Worm (Caenorhabditis elegans): ENCODE measurements around the gene R04A9.1.

The R04A9.1 gene

DNA sequence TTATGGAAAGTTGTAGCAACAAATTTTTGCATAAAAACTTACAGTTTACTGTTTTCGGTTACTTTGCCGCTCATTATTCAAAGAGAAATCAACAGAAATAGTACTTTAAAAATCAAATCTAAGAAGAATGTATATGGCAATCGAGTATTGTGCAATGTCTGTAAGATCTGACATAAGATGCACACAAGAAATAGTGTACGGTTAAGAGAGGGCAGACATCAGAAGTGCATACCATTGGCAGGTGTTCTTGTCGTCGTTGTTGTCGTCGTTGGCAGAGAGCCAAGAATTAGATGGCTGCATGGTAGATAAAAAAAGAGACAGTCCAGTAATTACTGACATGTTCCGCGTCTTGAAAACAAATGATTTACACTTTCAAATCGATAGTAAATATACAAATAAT is 10.0 kb upstream of the R04A9.1 start, which contains the start of gene R04A9.7:
TSS of gene R04A9.7 (minus strand) at position 184 of the 400 bp plus-strand sequence.
- TF ChIP-seq pat-9 (tag; optimal IDR thresholded peaks at IDR 0.05) (no peak), hlh-8 (tag; optimal IDR thresholded peaks at IDR 0.05) (no peak), mec-3 (tag; optimal IDR thresholded peaks at IDR 0.05; ENCODE audit: borderline replicate concordance) (no peak), K02D7.2 (tag; optimal IDR thresholded peaks at IDR 0.05) (no peak), ztf-16 (tag; optimal IDR thresholded peaks at IDR 0.05) (no peak)

DNA sequence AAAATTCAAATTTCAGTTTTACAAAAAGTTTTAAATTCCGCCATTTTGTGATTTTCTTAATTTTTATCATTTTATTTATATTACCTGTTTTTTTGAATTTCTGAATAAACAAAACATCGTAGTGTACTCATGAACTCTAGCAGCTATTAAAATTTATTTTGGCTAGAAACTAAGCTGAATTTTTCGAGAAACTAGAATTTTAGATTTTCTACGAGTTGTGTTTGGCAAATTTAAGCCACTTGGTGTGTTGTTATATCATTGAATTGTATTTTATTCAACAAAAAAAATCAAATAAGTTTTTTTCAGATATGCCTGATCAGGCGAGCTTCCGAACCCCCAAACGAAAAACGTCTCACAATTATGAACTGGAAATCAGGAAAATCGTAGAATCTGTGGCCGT is 7.4 kb upstream of the R04A9.1 start, which contains the start of gene R04A9.6:
TSS of gene R04A9.6 (plus strand) at position 301 of the 400 bp plus-strand sequence.
- TF ChIP-seq ceh-30 (tag; optimal IDR thresholded peaks at IDR 0.05) (no peak), C38D4.7 (GFP tag; optimal IDR thresholded peaks at IDR 0.05) (no peak), pax-1 (tag; optimal IDR thresholded peaks at IDR 0.05) (no peak), unc-42 (tag; optimal IDR thresholded peaks at IDR 0.05) (no peak), nhr-232 (tag; optimal IDR thresholded peaks at IDR 0.05) (no peak), K09A11.1 (tag; optimal IDR thresholded peaks at IDR 0.05; ENCODE audit: insufficient read depth) (no peak), nhr-11 (tag; optimal IDR thresholded peaks at IDR 0.05) (no peak)

DNA sequence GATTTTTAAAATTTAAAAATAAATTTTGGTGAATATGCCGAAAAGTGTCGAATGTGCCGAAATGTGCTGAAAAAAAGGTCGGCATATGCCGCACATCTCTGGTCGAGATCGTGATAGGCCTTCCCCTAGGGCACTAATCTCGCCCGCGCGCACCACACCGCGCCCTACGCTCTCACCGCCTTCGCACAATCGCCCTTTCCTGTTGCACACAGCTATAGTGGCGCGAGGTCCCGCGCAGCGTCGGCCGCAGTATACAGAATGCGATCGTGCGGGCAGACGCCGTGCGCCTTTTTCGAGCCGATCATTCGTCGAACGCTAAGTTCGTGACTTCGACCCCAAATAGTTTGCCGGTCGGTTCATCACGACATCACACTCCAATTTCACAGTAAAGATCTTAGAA is 5.2 kb upstream of the R04A9.1 start:
- TF ChIP-seq pha-4 (tag; optimal IDR thresholded peaks at IDR 0.05) (no peak), lim-6 (tag; optimal IDR thresholded peaks at IDR 0.05) (no peak), ceh-22 (tag; optimal IDR thresholded peaks at IDR 0.05) (no peak), hlh-6 (tag; optimal IDR thresholded peaks at IDR 0.05) (no peak), unc-42 (tag; optimal IDR thresholded peaks at IDR 0.05) (no peak), ceh-14 (tag; optimal IDR thresholded peaks at IDR 0.05) (no peak), nhr-11 (tag; optimal IDR thresholded peaks at IDR 0.05) (no peak), fax-1 (tag; optimal IDR thresholded peaks at IDR 0.05) (no peak), dmd-4 (tag; optimal IDR thresholded peaks at IDR 0.05; ENCODE audit: borderline replicate concordance) (no peak), dve-1 (tag; optimal IDR thresholded peaks at IDR 0.05) (no peak), nfya-1 (tag; optimal IDR thresholded peaks at IDR 0.05) (no peak), gmeb-2 (tag; optimal IDR thresholded peaks at IDR 0.05) (no peak), npax-4 (tag; optimal IDR thresholded peaks at IDR 0.05) (no peak), pros-1 (tag; optimal IDR thresholded peaks at IDR 0.05) (no peak), ceh-6 (GFP tag; optimal IDR thresholded peaks at IDR 0.05) (no peak), C08G9.2 (tag; optimal IDR thresholded peaks at IDR 0.05) (no peak), fkh-6 (tag; optimal IDR thresholded peaks at IDR 0.05) (no peak), ceh-31 (tag; optimal IDR thresholded peaks at IDR 0.05) (no peak), madf-2 (tag; optimal IDR thresholded peaks at IDR 0.05) (no peak)

DNA sequence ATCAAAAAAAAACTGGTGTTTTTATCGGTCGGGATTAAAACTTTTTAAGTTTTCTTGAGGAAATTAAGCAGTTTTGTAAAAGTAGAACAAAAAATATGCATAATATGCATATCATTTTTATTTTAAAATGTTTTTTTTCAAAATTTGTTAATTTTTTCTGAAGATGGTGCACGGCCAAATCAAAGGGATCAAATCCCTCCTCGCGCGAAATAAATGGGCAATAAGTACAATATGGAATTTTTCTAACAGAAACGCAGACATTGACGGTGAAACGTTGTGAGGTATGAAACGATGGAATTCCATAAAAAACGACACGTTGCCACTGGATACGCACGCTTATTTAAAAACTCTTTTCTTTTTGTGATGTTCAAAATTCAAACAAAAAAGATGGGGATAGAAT is 1.7 kb upstream of the R04A9.1 start:
- no peak for TF ChIP-seq ceh-31 (tag; optimal IDR thresholded peaks at IDR 0.05)
- TF ChIP-seq sdc-2 (tag; optimal IDR thresholded peaks at IDR 0.05): peak; percentile 91
- TF ChIP-seq C08G9.2 (tag; optimal IDR thresholded peaks at IDR 0.05): no peak

DNA sequence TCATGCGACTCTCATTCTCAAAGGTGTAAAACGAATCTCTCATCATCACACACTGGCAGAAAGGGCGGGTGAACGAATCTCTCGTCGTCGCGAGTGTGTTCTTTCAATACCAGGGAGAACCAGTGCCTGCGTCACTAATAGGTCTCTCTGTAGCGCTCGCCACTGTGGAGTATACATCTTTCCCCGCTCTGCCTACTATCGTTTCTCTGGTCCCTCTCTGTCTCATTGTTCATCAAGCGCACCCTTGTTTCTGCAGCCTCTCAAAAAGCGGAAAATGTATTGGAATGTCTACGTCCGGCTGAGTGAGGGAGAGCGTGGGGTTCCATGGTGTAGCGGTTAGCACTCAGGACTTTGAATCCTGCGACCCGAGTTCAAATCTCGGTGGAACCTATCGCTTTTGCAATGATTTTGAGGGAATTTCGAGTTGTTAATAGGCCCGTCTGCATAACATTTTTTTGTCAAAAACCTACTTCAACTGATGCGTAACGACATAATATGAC is 5.4 kb downstream of the R04A9.1 start:
- TF ChIP-seq ceh-18 (tag; optimal IDR thresholded peaks at IDR 0.05): peak; percentile 96
- peak; percentile 44 for TF ChIP-seq ceh-30 (tag; optimal IDR thresholded peaks at IDR 0.05)
- TF ChIP-seq K09A11.1 (tag; optimal IDR thresholded peaks at IDR 0.05; ENCODE audit: insufficient read depth): peak; percentile 81
- TF ChIP-seq pros-1 (tag; optimal IDR thresholded peaks at IDR 0.05): peak; percentile 19
- peak; percentile 95 for TF ChIP-seq ceh-34 (tag; optimal IDR thresholded peaks at IDR 0.05)
- peak; percentile 89 for TF ChIP-seq ceh-19 (GFP tag; optimal IDR thresholded peaks at IDR 0.05)
- TF ChIP-seq npax-4 (tag; optimal IDR thresholded peaks at IDR 0.05): peak; percentile 72
- TF ChIP-seq hlh-8 (tag; optimal IDR thresholded peaks at IDR 0.05): peak; percentile 79
- TF ChIP-seq unc-86 (tag; optimal IDR thresholded peaks at IDR 0.05): peak; percentile 87
- peak; percentile 86 for TF ChIP-seq unc-3 (GFP tag; conservative IDR thresholded peaks at IDR 0.05)
- TF ChIP-seq unc-3 (tag; optimal IDR thresholded peaks at IDR 0.05): peak; percentile 75
- TF ChIP-seq pax-1 (tag; optimal IDR thresholded peaks at IDR 0.05): no peak
- TF ChIP-seq nfya-1 (tag; optimal IDR thresholded peaks at IDR 0.05): peak; percentile 84
- peak; percentile 59 for TF ChIP-seq K02D7.2 (tag; optimal IDR thresholded peaks at IDR 0.05)
- TF ChIP-seq unc-42 (tag; optimal IDR thresholded peaks at IDR 0.05): peak; percentile 76
- peak; percentile 67 for TF ChIP-seq ahr-1 (tag; optimal IDR thresholded peaks at IDR 0.05)
- peak; percentile 84 for TF ChIP-seq C38D4.7 (GFP tag; optimal IDR thresholded peaks at IDR 0.05)
- peak; percentile 85 for TF ChIP-seq ceh-14 (tag; optimal IDR thresholded peaks at IDR 0.05)
- peak; percentile 39 for TF ChIP-seq hlh-30 (tag; optimal IDR thresholded peaks at IDR 0.05; ENCODE audit: insufficient read depth)
- peak; percentile 79 for TF ChIP-seq ttx-3 (tag; optimal IDR thresholded peaks at IDR 0.05)
- peak; percentile 1 for TF ChIP-seq unc-55 (GFP tag; optimal IDR thresholded peaks at IDR 0.05)
- TF ChIP-seq fkh-6 (tag; optimal IDR thresholded peaks at IDR 0.05): peak; percentile 88
- peak; percentile 65 for TF ChIP-seq ceh-48 (tag; optimal IDR thresholded peaks at IDR 0.05)
- peak; percentile 81 for TF ChIP-seq fax-1 (tag; optimal IDR thresholded peaks at IDR 0.05)
- peak; percentile 43 for TF ChIP-seq tbx-7 (tag; optimal IDR thresholded peaks at IDR 0.05)
- peak; percentile 18 for TF ChIP-seq mec-3 (tag; optimal IDR thresholded peaks at IDR 0.05; ENCODE audit: borderline replicate concordance)
- TF ChIP-seq hlh-13 (GFP tag; optimal IDR thresholded peaks at IDR 0.05): peak; percentile 45
